Worm (Caenorhabditis elegans): ENCODE measurements around the gene tmem-218.

The tmem-218 gene

ce11 chrX:17675727-17676126 lies 26.2 kb downstream of the tmem-218 start:
- TF ChIP-seq unc-39 (tag; optimal IDR thresholded peaks at IDR 0.05) (no peak), nhr-25 (tag; optimal IDR thresholded peaks at IDR 0.05) (no peak), nhr-76 (tag; optimal IDR thresholded peaks at IDR 0.05) (no peak), lin-15B (tag; optimal IDR thresholded peaks at IDR 0.05) (no peak), fkh-10 (GFP tag; optimal IDR thresholded peaks at IDR 0.05) (no peak), mdl-1 (tag; optimal IDR thresholded peaks at IDR 0.05) (no peak), elt-1 (tag; optimal IDR thresholded peaks at IDR 0.05) (no peak), eor-1 (tag; optimal IDR thresholded peaks at IDR 0.05) (no peak), ceh-16 (tag; optimal IDR thresholded peaks at IDR 0.05) (no peak), aly-2 (tag; optimal IDR thresholded peaks at IDR 0.05) (no peak), egl-27 (tag; optimal IDR thresholded peaks at IDR 0.05) (no peak), elt-3 (tag; optimal IDR thresholded peaks at IDR 0.05) (no peak), mml-1 (tag; optimal IDR thresholded peaks at IDR 0.05) (no peak)

DNA sequence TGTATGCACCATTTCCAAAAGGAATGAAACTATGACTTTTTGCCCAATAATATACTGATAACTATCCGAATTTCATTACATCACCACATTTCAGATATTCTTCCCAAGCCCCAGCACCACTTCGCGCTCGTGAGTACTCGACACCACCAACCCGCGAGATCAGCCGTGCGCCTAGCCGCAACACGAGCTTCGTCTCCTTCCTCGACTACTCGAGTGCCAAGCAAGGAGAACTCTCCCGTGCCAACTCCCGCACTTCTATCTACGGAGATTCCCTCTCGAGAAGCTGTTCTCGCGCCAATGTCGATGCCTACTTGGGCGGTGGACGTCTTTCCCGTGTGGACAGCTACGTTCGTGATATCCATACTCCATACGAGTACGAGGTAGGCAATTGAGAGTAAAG lies 27.2 kb downstream of the tmem-218 start:
- TF ChIP-seq aly-2 (tag; optimal IDR thresholded peaks at IDR 0.05) (no peak), ZK546.5 (tag; optimal IDR thresholded peaks at IDR 0.05) (no peak), skn-1 (tag; optimal IDR thresholded peaks at IDR 0.05) (no peak), fkh-2 (tag; optimal IDR thresholded peaks at IDR 0.05) (no peak), ama-1 (optimal IDR thresholded peaks at IDR 0.05) (no peak), ztf-4 (tag; optimal IDR thresholded peaks at IDR 0.05) (no peak), lin-15B (tag; optimal IDR thresholded peaks at IDR 0.05) (no peak), mdl-1 (tag; optimal IDR thresholded peaks at IDR 0.05) (no peak), R02D3.7 (tag; optimal IDR thresholded peaks at IDR 0.05) (no peak)

- TF ChIP-seq ztf-11 (tag; optimal IDR thresholded peaks at IDR 0.05) (no peak), ztf-4 (tag; optimal IDR thresholded peaks at IDR 0.05) (no peak), aly-2 (tag; optimal IDR thresholded peaks at IDR 0.05) (no peak), pqm-1 (tag; optimal IDR thresholded peaks at IDR 0.05) (peak; percentile 63), ama-1 (optimal IDR thresholded peaks at IDR 0.05) (no peak)
These were observed 32.1 kb downstream of the tmem-218 start for ce11 chrX:17681534-17681933.

DNA sequence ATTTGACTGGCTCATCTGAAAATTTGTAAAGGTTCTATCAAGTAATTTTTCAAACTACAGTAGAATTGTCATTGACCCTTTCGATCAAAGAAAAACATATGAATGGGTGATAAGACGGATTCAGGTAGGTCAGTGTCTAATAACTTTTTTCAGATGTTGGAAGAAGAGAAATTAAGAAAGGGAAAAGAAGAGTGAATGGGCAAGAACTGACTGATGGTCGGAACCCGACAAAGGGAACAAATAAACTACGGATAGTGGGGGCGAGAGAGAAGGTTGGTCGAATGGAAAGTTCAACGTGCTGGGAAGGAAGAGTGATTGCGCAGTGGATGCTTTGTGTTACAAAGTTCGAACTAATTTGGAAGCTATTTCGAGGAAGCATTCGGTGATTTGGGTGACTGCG lies 32.8 kb downstream of the tmem-218 start:
- TF ChIP-seq zag-1 (tag; optimal IDR thresholded peaks at IDR 0.05) = no peak
- peak; percentile 38 for TF ChIP-seq nhr-23 (tag; optimal IDR thresholded peaks at IDR 0.05)

- TF ChIP-seq ztf-11 (tag; optimal IDR thresholded peaks at IDR 0.05) (no peak), nhr-23 (tag; optimal IDR thresholded peaks at IDR 0.05) (peak; percentile 31)
These were observed 34.2 kb downstream of the tmem-218 start for ce11 chrX:17683698-17684097.

DNA sequence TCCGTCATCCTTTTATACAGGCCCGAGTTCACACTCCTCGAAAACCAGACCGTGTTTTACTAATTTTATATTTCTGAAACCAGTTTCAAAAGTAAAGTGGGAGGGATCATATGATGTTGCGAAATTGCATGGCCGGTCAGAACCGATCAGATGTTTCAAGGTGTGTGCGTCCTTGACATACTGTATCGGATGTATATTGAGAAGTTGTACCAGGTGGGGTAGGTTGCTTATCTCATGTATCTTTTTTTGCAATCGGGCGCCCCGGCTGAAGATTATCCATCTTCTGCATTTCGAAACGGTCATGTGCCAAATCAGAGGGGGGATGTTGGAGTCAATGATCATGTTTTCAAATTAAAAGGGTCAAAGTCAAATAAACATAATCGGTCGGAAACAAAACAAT lies 35.3 kb downstream of the tmem-218 start, which contains the start of gene T23E7.6:
TSS of gene T23E7.6 (minus strand) at position 45 of the 400 bp plus-strand sequence.
- no peak for TF ChIP-seq snpc-4 (tag; optimal IDR thresholded peaks at IDR 0.05)
- peak; percentile 97 for TF ChIP-seq nhr-23 (tag; optimal IDR thresholded peaks at IDR 0.05)
- no peak for TF ChIP-seq tbx-2 (tag; optimal IDR thresholded peaks at IDR 0.05)
- no peak for TF ChIP-seq nhr-12 (tag; optimal IDR thresholded peaks at IDR 0.05)
- TF ChIP-seq ztf-4 (tag; optimal IDR thresholded peaks at IDR 0.05) = no peak
- TF ChIP-seq nhr-43 (tag; optimal IDR thresholded peaks at IDR 0.05; ENCODE audit: poor library complexity, severe bottlenecking) = peak; percentile 8
- no peak for TF ChIP-seq lsy-12 (tag; optimal IDR thresholded peaks at IDR 0.05)
- peak; percentile 83 for TF ChIP-seq nhr-25 (tag; optimal IDR thresholded peaks at IDR 0.05)
- no peak for TF ChIP-seq zag-1 (tag; optimal IDR thresholded peaks at IDR 0.05)
- TF ChIP-seq elt-3 (tag; optimal IDR thresholded peaks at IDR 0.05) = peak in 1 of 3 experiments; percentile 38
- no peak for TF ChIP-seq mml-1 (tag; optimal IDR thresholded peaks at IDR 0.05)
- TF ChIP-seq elt-1 (tag; optimal IDR thresholded peaks at IDR 0.05) = peak; percentile 88

- no peak for TF ChIP-seq egl-5 (tag; optimal IDR thresholded peaks at IDR 0.05)
- peak; percentile 10 for TF ChIP-seq nhr-25 (tag; optimal IDR thresholded peaks at IDR 0.05)
- no peak for TF ChIP-seq elt-2 (tag; optimal IDR thresholded peaks at IDR 0.05)
- TF ChIP-seq nhr-23 (tag; optimal IDR thresholded peaks at IDR 0.05) = peak; percentile 82
These were observed 36.5 kb downstream of the tmem-218 start for ce11 chrX:17685959-17686358.
